Fruit fly (Drosophila melanogaster) whole organism, embryonic: Measurements from ENCODE around the gene CG44428.
A peak's percentile ranks its signal among the peaks of the same experiment; 100 is the strongest.

Experiments used
- Atf6 ChIP-seq: fragments of 200-800 bp; sonication (Bioruptor generic); IDR thresholded peaks from 2 replicates; pipeline ENCODE4 v1.3.6; 2022; ENCODE audit warnings: missing biosample characterization, missing genetic modification characterization
- Blimp-1 ChIP-seq: fragments of 200-800 bp; sonication (Bioruptor generic); optimal IDR thresholded peaks from 3 replicates; lab custom pipeline; 2018; ENCODE audit warnings: missing biosample characterization, missing genetic modification characterization, mild to moderate bottlenecking, moderate library complexity, missing genetic modification reagents
- BtbVII ChIP-seq: fragments of 200-800 bp; sonication (Bioruptor generic); optimal IDR thresholded peaks from 3 replicates; lab custom pipeline; 2017; ENCODE audit warnings: missing biosample characterization, mild to moderate bottlenecking, missing genetic modification characterization
- CG11560 ChIP-seq: fragments of 200-800 bp; sonication (Bioruptor generic); IDR thresholded peaks from 3 replicates; pipeline ENCODE4 v1.3.6; 2022; ENCODE audit warnings: missing biosample characterization, missing genetic modification characterization
- CG12769 ChIP-seq: fragments of 200-800 bp; sonication (Bioruptor generic); optimal IDR thresholded peaks from 2 replicates; lab custom pipeline; 2019; ENCODE audit warnings: missing biosample characterization, mild to moderate bottlenecking, missing genetic modification characterization, moderate library complexity
- CG13296 ChIP-seq: fragments of 200-800 bp; sonication (Bioruptor generic); optimal IDR thresholded peaks from 3 replicates; lab custom pipeline; 2018; ENCODE audit warnings: missing biosample characterization, mild to moderate bottlenecking, missing genetic modification characterization
- CG14050 ChIP-seq: fragments of 200-800 bp; sonication (Bioruptor generic); IDR thresholded peaks from 3 replicates; pipeline ENCODE4 v1.3.6; 2022; ENCODE audit warnings: missing biosample characterization, missing genetic modification characterization
- CG15479 ChIP-seq: fragments of 200-800 bp; sonication (Bioruptor generic); optimal IDR thresholded peaks from 3 replicates; lab custom pipeline; 2019; ENCODE audit warnings: missing biosample characterization, mild to moderate bottlenecking, missing genetic modification characterization, moderate library complexity
- CG1647 ChIP-seq: fragments of 200-800 bp; sonication (Bioruptor generic); optimal IDR thresholded peaks from 3 replicates; lab custom pipeline; 2016; ENCODE audit warnings: missing biosample characterization, missing genetic modification characterization
- CG16815 ChIP-seq: fragments of 200-800 bp; sonication (Bioruptor generic); optimal IDR thresholded peaks from 3 replicates; lab custom pipeline; 2017; ENCODE audit warnings: missing biosample characterization, mild to moderate bottlenecking, missing genetic modification characterization
- CG17802 ChIP-seq: fragments of 200-800 bp; sonication (Bioruptor generic); optimal IDR thresholded peaks from 2 replicates; lab custom pipeline; 2018; ENCODE audit warnings: missing biosample characterization, mild to moderate bottlenecking, missing genetic modification characterization, moderate library complexity
- CG1832 ChIP-seq: fragments of 200-800 bp; sonication (Bioruptor generic); optimal IDR thresholded peaks from 2 replicates; lab custom pipeline; 2017; ENCODE audit warnings: missing biosample characterization, mild to moderate bottlenecking, missing genetic modification characterization, inconsistent platforms
- CG18599 ChIP-seq: fragments of 200-800 bp; sonication (Bioruptor generic); optimal IDR thresholded peaks from 3 replicates; lab custom pipeline; 2017; ENCODE audit warnings: missing biosample characterization, missing genetic modification characterization, mild to moderate bottlenecking, moderate library complexity, missing genetic modification reagents
- CG31224 ChIP-seq: fragments of 200-800 bp; sonication (Bioruptor generic); IDR thresholded peaks from 2 replicates; pipeline ENCODE4 v1.3.6; 2022; ENCODE audit warnings: missing biosample characterization, missing genetic modification characterization
- CG3838 ChIP-seq: fragments of 200-800 bp; sonication (Bioruptor generic); optimal IDR thresholded peaks from 3 replicates; lab custom pipeline; 2016; ENCODE audit warnings: missing biosample characterization, missing genetic modification characterization
- CG3847 ChIP-seq: fragments of 200-800 bp; sonication (Bioruptor generic); IDR thresholded peaks from 2 replicates; pipeline ENCODE4 v1.3.6; 2022; ENCODE audit warnings: missing biosample characterization, missing genetic modification characterization
- CG6689 ChIP-seq: fragments of 200-800 bp; sonication (Bioruptor generic); IDR thresholded peaks from 2 replicates; pipeline ENCODE4 v1.3.6; 2022; ENCODE audit warnings: missing biosample characterization, missing genetic modification characterization
- CG8290 ChIP-seq, 3 experiments: fragments of 200-800 bp; sonication (Bioruptor generic); optimal IDR thresholded peaks; 2 replicates each; lab custom pipeline; 2016 to 2019; ENCODE audit warnings: missing biosample characterization in 3 of 3, missing genetic modification characterization in 3 of 3, mild to moderate bottlenecking in 2 of 3, moderate library complexity in 1 of 3
- Hr3 ChIP-seq: fragments of 200-800 bp; sonication (Bioruptor generic); optimal IDR thresholded peaks from 3 replicates; lab custom pipeline; 2016; ENCODE audit warnings: missing biosample characterization, missing genetic modification characterization
- Max ChIP-seq: fragments of 200-800 bp; sonication (Bioruptor generic); optimal IDR thresholded peaks from 2 replicates; lab custom pipeline; 2016; ENCODE audit warnings: missing biosample characterization, mild to moderate bottlenecking, missing genetic modification characterization
- Meics ChIP-seq: fragments of 200-800 bp; sonication (Bioruptor generic); optimal IDR thresholded peaks from 2 replicates; lab custom pipeline; 2017; ENCODE audit warnings: missing biosample characterization, mild to moderate bottlenecking, missing genetic modification characterization
- Nf-YC ChIP-seq: fragments of 200-800 bp; optimal IDR thresholded peaks from 3 replicates; lab custom pipeline; 2019; ENCODE audit warnings: missing biosample characterization, mild to moderate bottlenecking, missing genetic modification characterization, moderate library complexity
- Opbp ChIP-seq: fragments of 200-800 bp; sonication (Bioruptor generic); IDR thresholded peaks from 3 replicates; pipeline ENCODE4 v1.3.6; 2022; ENCODE audit warnings: missing biosample characterization, missing genetic modification characterization; ENCODE audit not compliant: partially characterized antibody
- Usf ChIP-seq: fragments of 200-800 bp; sonication (Bioruptor generic); optimal IDR thresholded peaks from 2 replicates; lab custom pipeline; 2017; ENCODE audit warnings: missing genotype, missing biosample characterization, missing genetic modification characterization
- Vsx1 ChIP-seq: fragments of 200-800 bp; sonication (Bioruptor generic); optimal IDR thresholded peaks from 2 replicates; lab custom pipeline; 2017; ENCODE audit warnings: missing biosample characterization, mild to moderate bottlenecking, missing genetic modification characterization, missing genetic modification reagents
- bbx ChIP-seq: fragments of 200-800 bp; sonication (Bioruptor generic); IDR thresholded peaks from 2 replicates; pipeline ENCODE4 v1.3.6; 2022; ENCODE audit warnings: missing biosample characterization, missing genetic modification characterization; ENCODE audit not compliant: partially characterized antibody
- ci ChIP-seq: fragments of 200-800 bp; sonication (Bioruptor generic); IDR thresholded peaks from 3 replicates; pipeline ENCODE4 v1.3.6; 2022; ENCODE audit warnings: missing biosample characterization, missing genetic modification characterization
- corto ChIP-seq: fragments of 200-800 bp; sonication (Bioruptor generic); optimal IDR thresholded peaks from 2 replicates; lab custom pipeline; 2016; ENCODE audit warnings: missing biosample characterization, mild to moderate bottlenecking, missing genetic modification characterization, moderate library complexity
- crc ChIP-seq: fragments of 200-800 bp; sonication (Bioruptor generic); optimal IDR thresholded peaks from 2 replicates; lab custom pipeline; 2016; ENCODE audit warnings: missing biosample characterization, missing genetic modification characterization
- dati ChIP-seq: fragments of 200-800 bp; sonication (Bioruptor generic); IDR thresholded peaks from 2 replicates; pipeline ENCODE4 v1.3.6; 2022; ENCODE audit warnings: missing biosample characterization, missing genetic modification characterization
- dysf ChIP-seq: fragments of 200-800 bp; sonication (Bioruptor generic); IDR thresholded peaks from 3 replicates; pipeline ENCODE4 v1.3.6; 2022; ENCODE audit warnings: missing biosample characterization, missing genetic modification characterization
- fd3F ChIP-seq: fragments of 200-800 bp; sonication (Bioruptor generic); optimal IDR thresholded peaks from 2 replicates; lab custom pipeline; 2018; ENCODE audit warnings: missing biosample characterization, mild to moderate bottlenecking, missing genetic modification characterization, moderate library complexity
- fd64A ChIP-seq: fragments of 200-800 bp; sonication (Bioruptor generic); optimal IDR thresholded peaks from 3 replicates; lab custom pipeline; 2018; ENCODE audit warnings: missing biosample characterization, mild to moderate bottlenecking, missing genetic modification characterization
- h ChIP-seq: fragments of >200 bp; optimal IDR thresholded peaks from 2 replicates; lab custom pipeline; 2017
- hkb ChIP-seq, 2 experiments: fragments of 200-800 bp in 1 of 2; fragments of >200 bp in 1 of 2; sonication (Bioruptor generic) in 1 of 2; IDR thresholded peaks in 1 of 2; optimal IDR thresholded peaks in 1 of 2; 2 replicates each; pipeline versions ENCODE4 v1.3.6 to Lab custom; 2017 to 2022; ENCODE audit warnings: missing biosample characterization in 1 of 2, missing genetic modification characterization in 1 of 2
- onecut ChIP-seq: fragments of 200-800 bp; sonication (Bioruptor generic); IDR thresholded peaks from 2 replicates; pipeline ENCODE4 v1.3.6; 2022; ENCODE audit warnings: missing biosample characterization, missing genetic modification characterization
- org-1 ChIP-seq: fragments of 200-800 bp; sonication (Bioruptor generic); optimal IDR thresholded peaks from 2 replicates; lab custom pipeline; 2017; ENCODE audit warnings: missing biosample characterization, missing genetic modification characterization
- pan ChIP-seq, 4 experiments: fragments of >200 bp in 3 of 4; fragments of 200-800 bp in 1 of 4; sonication (Bioruptor generic) in 1 of 4; optimal IDR thresholded peaks in 3 of 4; IDR thresholded peaks in 1 of 4; 2 replicates each; pipeline versions ENCODE4 v1.3.6 to Lab custom; 2017 to 2022; ENCODE audit warnings: missing biosample characterization in 2 of 4, missing genetic modification characterization in 2 of 4, mixed read lengths in 1 of 4
- run ChIP-seq: fragments of 200-800 bp; sonication (Bioruptor generic); optimal IDR thresholded peaks from 3 replicates; lab custom pipeline; 2018; ENCODE audit warnings: missing biosample characterization, mild to moderate bottlenecking, missing genetic modification characterization
- salm ChIP-seq: fragments of 200-800 bp; sonication (Bioruptor generic); optimal IDR thresholded peaks from 2 replicates; lab custom pipeline; 2018; ENCODE audit warnings: missing biosample characterization, mild to moderate bottlenecking, missing genetic modification characterization
- scrt ChIP-seq: fragments of 200-800 bp; sonication (Bioruptor generic); optimal IDR thresholded peaks from 2 replicates; lab custom pipeline; 2018; ENCODE audit warnings: missing biosample characterization, mild to moderate bottlenecking, missing genetic modification characterization, moderate library complexity
- sens ChIP-seq: fragments of 200-800 bp; sonication (Bioruptor generic); peaks from one replicate; lab custom pipeline; 2016; ENCODE audit warnings: missing biosample characterization, missing genetic modification characterization
- sisA ChIP-seq: fragments of 200-800 bp; sonication (Bioruptor generic); IDR thresholded peaks from 2 replicates; pipeline ENCODE4 v1.3.6; 2022; ENCODE audit warnings: missing biosample characterization, missing genetic modification characterization
- trh ChIP-seq: fragments of 200-800 bp; sonication (Bioruptor generic); optimal IDR thresholded peaks from 2 replicates; lab custom pipeline; 2016; ENCODE audit warnings: missing biosample characterization, missing genetic modification characterization
- ttk ChIP-seq: fragments of 200-800 bp; sonication (Bioruptor generic); IDR thresholded peaks from 2 replicates; pipeline ENCODE4 v2.1.2; 2022; ENCODE audit warnings: missing biosample characterization, missing genetic modification characterization
- vfl ChIP-seq: fragments of 200-800 bp; sonication (Bioruptor generic); optimal IDR thresholded peaks from 2 replicates; lab custom pipeline; 2016; ENCODE audit warnings: missing biosample characterization, missing genetic modification characterization
- vvl ChIP-seq: fragments of 200-800 bp; sonication (Bioruptor generic); IDR thresholded peaks from 2 replicates; pipeline ENCODE4 v1.3.6; 2022; ENCODE audit warnings: missing biosample characterization, missing genetic modification characterization
- zf30C ChIP-seq: fragments of 200-800 bp; sonication (Bioruptor generic); optimal IDR thresholded peaks from 3 replicates; lab custom pipeline; 2018; ENCODE audit warnings: missing biosample characterization, mild to moderate bottlenecking, missing genetic modification characterization

The CG44428 gene

DNA sequence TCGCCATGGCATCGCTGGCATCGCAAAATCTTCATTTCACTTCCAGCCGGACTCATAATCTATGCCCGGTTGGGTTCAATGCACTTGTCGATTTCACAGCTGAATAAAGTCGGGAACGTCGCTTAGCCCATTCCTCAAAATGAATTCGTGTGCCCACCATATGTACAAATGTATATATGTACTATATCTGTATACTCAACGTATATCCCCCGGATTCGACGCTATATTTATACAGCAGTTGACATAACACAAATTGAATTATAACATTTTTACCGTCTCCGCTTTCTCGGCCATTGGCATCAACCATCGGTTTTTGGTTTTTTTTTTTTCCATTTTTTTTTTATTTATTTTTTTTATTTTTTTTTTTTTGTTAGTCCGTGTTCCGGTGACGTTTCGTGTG is 40.2 kb upstream of the CG44428 start (continued):
- TF ChIP-seq Meics (GFP tag; lab: Kevin White, UChicago) (peak; percentile 14), CG8290 (GFP tag; optimal IDR thresholded peaks at IDR 0.05; lab: Kevin White, UChicago) (no peak), CG8290 (tag; optimal IDR thresholded peaks at IDR 0.05; lab: Kevin White, UChicago) (peak in 1 of 2 experiments; percentile 63), Blimp-1 (peak; percentile 32), BtbVII (GFP tag; lab: Kevin White, UChicago) (peak; percentile 32), vfl (no peak), CG18599 (peak; percentile 61), CG12769 (tag; lab: Kevin White, UChicago) (peak; percentile 48), org-1 (GFP tag; lab: Kevin White, UChicago) (no peak), scrt (GFP tag; lab: Kevin White, UChicago) (peak; percentile 1), Atf6 (GFP tag; lab: Robert Waterston, UW) (no peak), CG1647 (GFP tag; lab: Kevin White, UChicago) (no peak), Usf (GFP tag; lab: Kevin White, UChicago) (no peak), CG31224 (GFP tag; lab: Robert Waterston, UW) (no peak), CG13296 (peak; percentile 22), ttk (GFP tag; lab: Robert Waterston, UW) (no peak), hkb (optimal IDR thresholded peaks at IDR 0.05; lab: Kevin White, UChicago) (no peak), hkb (GFP tag; IDR thresholded peaks at IDR 0.05; lab: Robert Waterston, UW) (0 out of 2 replicates have a peak, but pooled peaks have one; percentile 28)

DNA sequence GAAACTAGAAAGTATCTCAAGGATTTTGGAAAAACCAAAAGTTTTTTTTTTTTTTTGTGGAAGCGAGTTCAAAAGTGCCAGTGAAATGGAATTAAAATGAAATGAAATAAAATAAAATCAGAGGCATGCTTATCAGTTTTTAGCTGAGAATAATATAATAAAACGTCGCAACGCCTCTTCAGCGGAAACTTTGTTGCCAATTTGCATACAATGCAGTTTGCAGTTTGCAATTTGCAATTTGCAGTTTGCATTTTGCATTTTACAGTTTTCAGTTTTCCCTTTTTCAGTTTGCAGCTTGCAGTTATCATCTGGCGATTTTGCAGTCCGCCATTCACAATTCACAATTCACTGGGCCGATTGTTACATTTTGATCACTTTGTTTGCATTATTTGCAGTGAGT is 38.8 kb upstream of the CG44428 start:
- TF ChIP-seq salm (tag; lab: Kevin White, UChicago) (no peak), CG15479 (GFP tag; lab: Kevin White, UChicago) (no peak), h (lab: Kevin White, UChicago) (no peak), sens (peak; percentile 1), CG3847 (no peak), CG3838 (no peak), CG11560 (tag; lab: Robert Waterston, UW) (no peak), run (tag; lab: Kevin White, UChicago) (no peak), pan (optimal IDR thresholded peaks at IDR 0.05; lab: Kevin White, UChicago) (no peak), pan (GFP tag; optimal IDR thresholded peaks at IDR 0.05 in 1 of 2, IDR thresholded peaks at IDR 0.05 in 1 of 2) (no peak)

DNA sequence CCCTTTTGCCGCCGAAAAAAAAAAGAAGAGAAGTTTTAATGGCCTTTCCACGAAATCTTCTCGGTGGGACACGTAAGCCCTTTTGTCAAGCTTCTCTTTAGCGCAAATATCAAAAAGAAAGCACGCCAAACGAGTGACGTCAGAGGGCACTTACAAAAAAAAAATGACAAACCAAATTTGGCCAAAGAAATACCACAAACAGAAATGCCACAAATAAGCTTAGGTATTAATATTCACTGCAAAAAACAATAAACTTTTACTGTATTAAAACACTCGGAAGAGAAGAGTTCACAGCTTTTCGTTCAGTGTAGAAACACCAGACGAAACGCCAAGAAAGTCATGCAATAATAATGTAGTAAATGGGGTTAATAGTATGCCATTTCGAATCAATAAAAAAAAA is 38.1 kb upstream of the CG44428 start:
- no peak for TF ChIP-seq Hr3 (GFP tag; lab: Kevin White, UChicago)
- no peak for TF ChIP-seq Vsx1
- 0 out of 2 replicates have a peak, but pooled peaks have one; percentile 6 for TF ChIP-seq onecut (GFP tag; lab: Robert Waterston, UW)
- no peak for TF ChIP-seq dati
- no peak for TF ChIP-seq fd3F (GFP tag; lab: Kevin White, UChicago)
- TF ChIP-seq vvl (GFP tag; lab: Robert Waterston, UW), result peak; percentile 44
- no peak for TF ChIP-seq CG1832 (GFP tag; lab: Kevin White, UChicago)
- TF ChIP-seq dysf (GFP tag; lab: Robert Waterston, UW), result peak; percentile 57; the same call in 2 of the 3 replicates
- peak; percentile 34; the same call in 1 of the 2 replicates for TF ChIP-seq CG6689 (GFP tag; lab: Robert Waterston, UW)
- peak; percentile 17; the same call in 1 of the 3 replicates for TF ChIP-seq CG14050 (GFP tag; lab: Robert Waterston, UW)
- TF ChIP-seq Meics (GFP tag; lab: Kevin White, UChicago), result peak; percentile 10
- TF ChIP-seq bbx (GFP tag; lab: Robert Waterston, UW), result no peak
- no peak for TF ChIP-seq corto
- no peak for TF ChIP-seq trh
- TF ChIP-seq Max, result no peak
- no peak for TF ChIP-seq crc
- peak; percentile 46 for TF ChIP-seq sisA
- peak; percentile 49; the same call in 1 of the 3 replicates for TF ChIP-seq ci (GFP tag; lab: Robert Waterston, UW)
- TF ChIP-seq CG16815 (GFP tag; lab: Kevin White, UChicago), result no peak
- no peak for TF ChIP-seq fd64A
- no peak for TF ChIP-seq Opbp (GFP tag; lab: Robert Waterston, UW)
- no peak for TF ChIP-seq Nf-YC
- TF ChIP-seq zf30C (GFP tag; lab: Kevin White, UChicago), result no peak
- no peak for TF ChIP-seq CG17802
